Worm (Caenorhabditis elegans) whole organism, mixed stage, embryonic: ENCODE data around the gene clec-199.

ENCODE experiments used
- M03D4.4 ChIP-seq: sonication (generic microtip); optimal IDR thresholded peaks from 2 replicates; lab custom pipeline; 2017; ENCODE audit warnings: mild to moderate bottlenecking, missing genetic modification characterization, missing compliant biosample characterization
- bed-3 ChIP-seq: fragments of 200-800 bp; sonication (Bioruptor generic); optimal IDR thresholded peaks from 3 replicates; lab custom pipeline; 2018; ENCODE audit warnings: mild to moderate bottlenecking, missing genetic modification characterization, moderate library complexity, missing compliant biosample characterization
- blmp-1 ChIP-seq: fragments of 150-350 bp; optimal IDR thresholded peaks from 2 replicates; lab custom pipeline; 2014; ENCODE audit warnings: missing biosample characterization, missing genetic modification characterization
- ceh-39 ChIP-seq: fragments of 150-350 bp; optimal IDR thresholded peaks from 2 replicates; lab custom pipeline; 2014; ENCODE audit warnings: missing biosample characterization, missing genetic modification characterization
- ceh-43 ChIP-seq: fragments of 200-800 bp; sonication (Bioruptor generic); optimal IDR thresholded peaks from 2 replicates; lab custom pipeline; 2018; ENCODE audit warnings: mild to moderate bottlenecking, missing genetic modification characterization, moderate library complexity, missing compliant biosample characterization
- ceh-83 ChIP-seq: fragments of 200-800 bp; sonication (Bioruptor generic); optimal IDR thresholded peaks from 2 replicates; lab custom pipeline; 2018; ENCODE audit warnings: mild to moderate bottlenecking, missing genetic modification characterization, missing compliant biosample characterization
- ces-1 ChIP-seq: fragments of 150-350 bp; optimal IDR thresholded peaks from 2 replicates; lab custom pipeline; 2014; ENCODE audit warnings: missing biosample characterization, missing genetic modification reagents, missing genetic modification characterization
- cnd-1 ChIP-seq: fragments of 200-800 bp; sonication (Bioruptor generic); optimal IDR thresholded peaks from 2 replicates; lab custom pipeline; 2018; ENCODE audit warnings: mild to moderate bottlenecking, missing genetic modification characterization, missing compliant biosample characterization
- drap-1 ChIP-seq: fragments of 200-800 bp; sonication (Bioruptor generic); optimal IDR thresholded peaks from 3 replicates; lab custom pipeline; 2018; ENCODE audit warnings: mild to moderate bottlenecking, missing genetic modification characterization, missing compliant biosample characterization
- elt-3 ChIP-seq: fragments of 150-350 bp; optimal IDR thresholded peaks from 2 replicates; lab custom pipeline; 2014; ENCODE audit warnings: missing biosample characterization, missing genetic modification characterization
- flh-1 ChIP-seq: fragments of 200-800 bp; sonication (Bioruptor generic); optimal IDR thresholded peaks from 2 replicates; lab custom pipeline; 2018; ENCODE audit warnings: mild to moderate bottlenecking, missing genetic modification characterization, moderate library complexity, missing compliant biosample characterization
- hlh-1 ChIP-seq: fragments of 150-350 bp; optimal IDR thresholded peaks from 2 replicates; lab custom pipeline; 2014; ENCODE audit warnings: missing biosample characterization, missing genetic modification reagents, missing genetic modification characterization
- lin-32 ChIP-seq: fragments of 200-800 bp; sonication (Bioruptor generic); optimal IDR thresholded peaks from 2 replicates; lab custom pipeline; 2018; ENCODE audit warnings: mild to moderate bottlenecking, missing genetic modification characterization, missing compliant biosample characterization
- lsy-2 ChIP-seq: fragments of 150-350 bp; optimal IDR thresholded peaks from 2 replicates; lab custom pipeline; 2014; ENCODE audit warnings: missing biosample characterization, missing genetic modification characterization
- mab-5 ChIP-seq: fragments of 150-350 bp; optimal IDR thresholded peaks from 2 replicates; lab custom pipeline; 2014; ENCODE audit warnings: missing biosample characterization, missing genetic modification characterization
- mls-2 ChIP-seq: sonication (generic microtip); optimal IDR thresholded peaks from 2 replicates; lab custom pipeline; 2016; ENCODE audit warnings: mild to moderate bottlenecking, missing genetic modification characterization, moderate library complexity, missing compliant biosample characterization
- nhr-12 ChIP-seq: fragments of 150-350 bp; optimal IDR thresholded peaks from 2 replicates; lab custom pipeline; 2014; ENCODE audit warnings: missing biosample characterization, missing genetic modification characterization
- nhr-237 ChIP-seq: fragments of 150-350 bp; optimal IDR thresholded peaks from 2 replicates; lab custom pipeline; 2014; ENCODE audit warnings: missing biosample characterization, missing genetic modification characterization
- nhr-28 ChIP-seq: fragments of 150-350 bp; optimal IDR thresholded peaks from 2 replicates; lab custom pipeline; 2014; ENCODE audit warnings: missing biosample characterization, missing genetic modification characterization
- nhr-76 ChIP-seq: sonication (generic microtip); optimal IDR thresholded peaks from 2 replicates; lab custom pipeline; 2017; ENCODE audit warnings: missing biosample characterization, missing genetic modification characterization
- pha-4 ChIP-seq: fragments of 150-350 bp; optimal IDR thresholded peaks from 2 replicates; lab custom pipeline; 2018; ENCODE audit warnings: missing biosample characterization, missing genetic modification reagents, missing genetic modification characterization
- sem-2 ChIP-seq: fragments of 200-800 bp; sonication (Bioruptor generic); optimal IDR thresholded peaks from 2 replicates; lab custom pipeline; 2018; ENCODE audit warnings: mild to moderate bottlenecking, missing genetic modification characterization, missing compliant biosample characterization
- snpc-4 ChIP-seq: fragments of 150-350 bp; optimal IDR thresholded peaks from 2 replicates; lab custom pipeline; 2014; ENCODE audit warnings: missing biosample characterization, missing genetic modification characterization
- sptf-1 ChIP-seq: sonication (generic microtip); optimal IDR thresholded peaks from 2 replicates; lab custom pipeline; 2017; ENCODE audit warnings: mild to moderate bottlenecking, missing genetic modification characterization, moderate library complexity, missing compliant biosample characterization
- tbx-8 ChIP-seq: fragments of 200-800 bp; sonication (Bioruptor generic); optimal IDR thresholded peaks from 2 replicates; lab custom pipeline; 2018; ENCODE audit warnings: mild to moderate bottlenecking, missing genetic modification characterization, moderate library complexity, missing compliant biosample characterization
- unc-120 ChIP-seq: sonication (generic microtip); optimal IDR thresholded peaks from 2 replicates; lab custom pipeline; 2017; ENCODE audit warnings: missing genetic modification characterization, missing compliant biosample characterization; ENCODE audit not compliant: poor library complexity, severe bottlenecking
- unc-39 ChIP-seq: fragments of 150-350 bp; optimal IDR thresholded peaks from 2 replicates; lab custom pipeline; 2014; ENCODE audit warnings: missing biosample characterization, missing genetic modification characterization
- unc-62 ChIP-seq: fragments of 150-350 bp; optimal IDR thresholded peaks from 2 replicates; lab custom pipeline; 2014; ENCODE audit warnings: missing biosample characterization, missing genetic modification reagents, missing genetic modification characterization
- zip-8 ChIP-seq: fragments of 150-350 bp; optimal IDR thresholded peaks from 2 replicates; lab custom pipeline; 2014; ENCODE audit warnings: missing biosample characterization, missing genetic modification characterization
- ztf-11 ChIP-seq: fragments of 150-350 bp; optimal IDR thresholded peaks from 2 replicates; lab custom pipeline; 2014; ENCODE audit warnings: missing biosample characterization, missing genetic modification characterization

Gene clec-199

DNA sequence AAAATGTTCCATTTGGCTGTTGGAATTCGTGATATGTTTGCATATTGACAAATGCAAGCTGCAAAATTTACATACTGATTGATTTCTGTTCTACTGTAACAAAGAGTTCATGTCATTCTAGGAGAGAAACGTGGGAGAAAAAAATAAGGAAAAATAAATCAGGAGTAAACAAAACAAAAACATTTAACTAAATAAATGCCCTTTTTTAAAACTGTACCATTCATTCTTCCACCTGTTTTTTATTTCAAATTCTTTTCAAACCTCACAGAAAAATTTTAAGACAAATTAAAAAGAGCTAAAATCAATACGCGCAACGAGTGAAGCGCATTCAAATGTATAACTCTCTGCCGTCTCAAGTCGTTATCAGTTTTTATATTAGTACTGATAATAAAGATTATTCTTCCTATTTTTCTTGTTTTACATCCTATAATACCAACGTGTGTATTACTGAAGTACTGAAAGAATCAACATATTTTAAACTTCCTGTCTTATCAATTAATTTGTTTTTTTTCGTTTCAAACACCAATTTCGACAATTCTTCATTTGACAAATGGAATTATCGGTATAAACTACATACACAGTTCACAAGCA, 12.7 kb upstream of the clec-199 start, which contains the start of gene C49C3.10:
Gene C49C3.10, minus strand, starts transcription at position 51 of the 591 bp plus-strand sequence.
- TF ChIP-seq tbx-8 (GFP tag; lab: Kevin White, UChicago) (no peak), cnd-1 (tag; lab: Kevin White, UChicago) (no peak), mls-2 (tag; lab: Kevin White, UChicago) (no peak), ztf-11 (tag; lab: Kevin White, UChicago) (no peak), nhr-237 (no peak), elt-3 (no peak), ceh-39 (tag; lab: Kevin White, UChicago) (no peak), nhr-76 (tag; lab: Kevin White, UChicago) (no peak), flh-1 (GFP tag; lab: Kevin White, UChicago) (no peak), nhr-12 (no peak), mab-5 (tag; lab: Kevin White, UChicago) (no peak)

DNA sequence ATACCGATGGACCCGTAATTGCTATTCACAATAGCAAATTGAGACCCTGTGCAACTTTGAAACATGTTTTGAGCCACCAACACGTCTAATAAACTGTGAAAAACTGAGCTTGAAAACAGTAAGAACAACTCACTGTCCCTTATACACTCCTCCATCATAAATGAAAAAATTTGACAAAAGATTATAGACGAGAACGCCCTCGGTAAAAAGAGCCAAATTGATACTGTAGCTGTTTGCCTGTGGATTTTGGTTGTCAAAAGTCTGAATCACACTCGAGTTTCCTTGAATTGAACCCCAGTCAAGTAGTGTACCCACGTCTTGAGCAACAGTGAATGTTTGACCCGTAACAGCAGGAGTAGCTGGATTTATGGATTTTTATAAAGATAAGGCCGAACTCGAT, 10.7 kb upstream of the clec-199 start:
- no peak for TF ChIP-seq sptf-1 (tag; lab: Kevin White, UChicago)
- TF ChIP-seq zip-8 = no peak
- TF ChIP-seq bed-3 (GFP tag; lab: Kevin White, UChicago) = no peak
- no peak for TF ChIP-seq ces-1
- TF ChIP-seq ceh-39 (tag; lab: Kevin White, UChicago) = no peak
- no peak for TF ChIP-seq blmp-1 (tag; lab: Kevin White, UChicago)
- no peak for TF ChIP-seq drap-1
- TF ChIP-seq unc-62 (GFP tag; lab: Kevin White, UChicago) = no peak
- no peak for TF ChIP-seq ceh-43 (GFP tag; lab: Kevin White, UChicago)
- TF ChIP-seq lsy-2 (tag; lab: Kevin White, UChicago) = no peak
- no peak for TF ChIP-seq ceh-83
- TF ChIP-seq nhr-76 (tag; lab: Kevin White, UChicago) = no peak
- no peak for TF ChIP-seq ztf-11 (tag; lab: Kevin White, UChicago)
- TF ChIP-seq cnd-1 (tag; lab: Kevin White, UChicago) = no peak

DNA sequence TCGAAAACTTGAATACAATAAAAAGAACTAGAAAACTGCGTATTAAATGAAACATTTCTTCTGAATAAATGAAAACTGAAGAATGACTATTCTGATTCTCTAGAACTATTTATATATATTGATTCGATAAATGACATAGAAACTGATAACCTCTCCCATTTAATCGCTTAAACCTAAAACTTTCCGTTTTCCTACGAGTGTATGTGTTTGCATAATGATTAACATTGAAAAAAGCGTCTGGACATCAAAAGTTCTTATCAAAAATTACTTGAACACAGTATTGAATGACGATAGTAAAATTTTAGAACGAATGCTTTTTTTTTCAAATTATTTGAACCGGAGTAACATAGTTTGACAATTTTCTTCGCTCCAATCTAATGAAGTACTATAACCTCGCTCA, 9.5 kb upstream of the clec-199 start, which contains the start of gene C49C3.9:
Gene C49C3.9, minus strand, starts transcription at position 136 of the 400 bp plus-strand sequence.
- TF ChIP-seq ceh-83 (no peak), bed-3 (GFP tag; lab: Kevin White, UChicago) (no peak), ces-1 (no peak), nhr-237 (no peak), tbx-8 (GFP tag; lab: Kevin White, UChicago) (no peak), unc-120 (no peak), pha-4 (tag; lab: Kevin White, UChicago) (no peak), unc-62 (GFP tag; lab: Kevin White, UChicago) (no peak), unc-39 (no peak)

DNA sequence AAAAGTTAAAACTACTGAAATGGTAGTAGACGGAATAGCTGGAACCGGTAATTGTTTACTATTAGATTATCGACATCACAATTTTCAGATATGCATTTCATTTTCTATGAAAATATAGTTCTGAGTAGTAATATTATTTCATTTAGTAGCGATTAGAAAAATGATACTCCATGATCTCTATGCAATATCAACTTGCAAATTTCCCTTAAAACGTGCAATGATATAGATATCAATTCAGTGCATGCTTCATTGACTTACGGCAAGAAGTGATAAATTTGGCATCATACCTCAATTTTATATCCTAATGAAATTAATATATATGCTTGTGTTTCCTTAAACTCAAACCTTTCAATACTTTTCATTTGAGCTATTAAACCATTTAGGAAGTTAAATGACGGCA, 9.0 kb upstream of the clec-199 start, which contains the start of gene C49C3.21:
Gene C49C3.21, plus strand, starts transcription at position 301 of the 400 bp plus-strand sequence.
- TF ChIP-seq drap-1 = no peak
- no peak for TF ChIP-seq M03D4.4 (tag; lab: Kevin White, UChicago)
- no peak for TF ChIP-seq unc-62 (GFP tag; lab: Kevin White, UChicago)
- no peak for TF ChIP-seq blmp-1 (tag; lab: Kevin White, UChicago)
- no peak for TF ChIP-seq snpc-4 (tag; lab: Kevin White, UChicago)
- TF ChIP-seq unc-39 = no peak
- TF ChIP-seq bed-3 (GFP tag; lab: Kevin White, UChicago) = no peak
- TF ChIP-seq hlh-1 (tag; lab: Kevin White, UChicago) = no peak
- no peak for TF ChIP-seq ces-1
- no peak for TF ChIP-seq ceh-43 (GFP tag; lab: Kevin White, UChicago)
- no peak for TF ChIP-seq mls-2 (tag; lab: Kevin White, UChicago)
- TF ChIP-seq ceh-39 (tag; lab: Kevin White, UChicago) = no peak
- no peak for TF ChIP-seq lsy-2 (tag; lab: Kevin White, UChicago)
- no peak for TF ChIP-seq sem-2
- TF ChIP-seq lin-32 = no peak
- TF ChIP-seq mab-5 (tag; lab: Kevin White, UChicago) = no peak
- TF ChIP-seq nhr-76 (tag; lab: Kevin White, UChicago) = no peak
- TF ChIP-seq nhr-28 (tag; lab: Kevin White, UChicago) = no peak

DNA sequence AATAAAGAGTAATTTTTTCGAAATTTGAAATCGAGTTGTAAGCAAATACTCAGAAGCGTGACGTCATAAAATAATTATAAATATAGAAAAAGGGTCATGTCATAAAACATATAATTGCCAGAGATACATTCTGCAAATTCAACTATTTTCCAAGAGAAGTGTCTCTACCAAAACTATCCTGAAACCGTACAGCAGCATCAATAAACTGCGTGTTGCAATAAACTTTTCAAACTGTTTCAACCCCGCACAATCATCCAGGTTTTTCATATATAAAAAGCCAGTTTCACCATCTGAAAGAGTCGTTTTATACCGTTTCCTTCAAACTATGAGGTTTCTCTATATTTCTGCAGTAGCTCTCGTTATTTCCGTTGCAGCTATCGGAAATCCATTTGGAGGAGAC, 8.2 kb upstream of the clec-199 start, which contains the start of gene C49C3.11:
Gene C49C3.11, plus strand, starts transcription at position 301 of the 400 bp plus-strand sequence.
- TF ChIP-seq ceh-39 (tag; lab: Kevin White, UChicago) = no peak
- no peak for TF ChIP-seq nhr-12
- no peak for TF ChIP-seq cnd-1 (tag; lab: Kevin White, UChicago)
